Worm (Caenorhabditis elegans) whole organism, mixed stage, embryonic: ENCODE results near the gene F59C12.4.

Source experiments
- M03D4.4 ChIP-seq: sonication (generic microtip); optimal IDR thresholded peaks from 2 replicates; lab custom pipeline; 2017; ENCODE audit warnings: mild to moderate bottlenecking, missing genetic modification characterization, missing compliant biosample characterization
- bed-3 ChIP-seq: fragments of 200-800 bp; sonication (Bioruptor generic); optimal IDR thresholded peaks from 3 replicates; lab custom pipeline; 2018; ENCODE audit warnings: mild to moderate bottlenecking, missing genetic modification characterization, moderate library complexity, missing compliant biosample characterization
- blmp-1 ChIP-seq: fragments of 150-350 bp; optimal IDR thresholded peaks from 2 replicates; lab custom pipeline; 2014; ENCODE audit warnings: missing biosample characterization, missing genetic modification characterization
- ceh-39 ChIP-seq: fragments of 150-350 bp; optimal IDR thresholded peaks from 2 replicates; lab custom pipeline; 2014; ENCODE audit warnings: missing biosample characterization, missing genetic modification characterization
- ceh-43 ChIP-seq: fragments of 200-800 bp; sonication (Bioruptor generic); optimal IDR thresholded peaks from 2 replicates; lab custom pipeline; 2018; ENCODE audit warnings: mild to moderate bottlenecking, missing genetic modification characterization, moderate library complexity, missing compliant biosample characterization
- ceh-83 ChIP-seq: fragments of 200-800 bp; sonication (Bioruptor generic); optimal IDR thresholded peaks from 2 replicates; lab custom pipeline; 2018; ENCODE audit warnings: mild to moderate bottlenecking, missing genetic modification characterization, missing compliant biosample characterization
- ces-1 ChIP-seq: fragments of 150-350 bp; optimal IDR thresholded peaks from 2 replicates; lab custom pipeline; 2014; ENCODE audit warnings: missing biosample characterization, missing genetic modification reagents, missing genetic modification characterization
- cnd-1 ChIP-seq: fragments of 200-800 bp; sonication (Bioruptor generic); optimal IDR thresholded peaks from 2 replicates; lab custom pipeline; 2018; ENCODE audit warnings: mild to moderate bottlenecking, missing genetic modification characterization, missing compliant biosample characterization
- drap-1 ChIP-seq: fragments of 200-800 bp; sonication (Bioruptor generic); optimal IDR thresholded peaks from 3 replicates; lab custom pipeline; 2018; ENCODE audit warnings: mild to moderate bottlenecking, missing genetic modification characterization, missing compliant biosample characterization
- elt-1 ChIP-seq: sonication (generic microtip); optimal IDR thresholded peaks from 2 replicates; lab custom pipeline; 2017; ENCODE audit warnings: missing genetic modification characterization, mild to moderate bottlenecking, missing compliant biosample characterization, antibody characterized with exemption, moderate library complexity, borderline replicate concordance; ENCODE audit not compliant: insufficient read depth
- elt-3 ChIP-seq: fragments of 150-350 bp; optimal IDR thresholded peaks from 2 replicates; lab custom pipeline; 2014; ENCODE audit warnings: missing biosample characterization, missing genetic modification characterization
- flh-1 ChIP-seq: fragments of 200-800 bp; sonication (Bioruptor generic); optimal IDR thresholded peaks from 2 replicates; lab custom pipeline; 2018; ENCODE audit warnings: mild to moderate bottlenecking, missing genetic modification characterization, moderate library complexity, missing compliant biosample characterization
- ham-2 ChIP-seq: fragments of 200-800 bp; sonication (Bioruptor generic); optimal IDR thresholded peaks from 2 replicates; lab custom pipeline; 2018; ENCODE audit warnings: mild to moderate bottlenecking, missing genetic modification characterization, missing compliant biosample characterization
- hlh-1 ChIP-seq: fragments of 150-350 bp; optimal IDR thresholded peaks from 2 replicates; lab custom pipeline; 2014; ENCODE audit warnings: missing biosample characterization, missing genetic modification reagents, missing genetic modification characterization
- lin-13 ChIP-seq: fragments of 150-350 bp; optimal IDR thresholded peaks from 2 replicates; lab custom pipeline; 2014; ENCODE audit warnings: missing biosample characterization, missing genetic modification characterization
- lin-32 ChIP-seq: fragments of 200-800 bp; sonication (Bioruptor generic); optimal IDR thresholded peaks from 2 replicates; lab custom pipeline; 2018; ENCODE audit warnings: mild to moderate bottlenecking, missing genetic modification characterization, missing compliant biosample characterization
- lsy-2 ChIP-seq: fragments of 150-350 bp; optimal IDR thresholded peaks from 2 replicates; lab custom pipeline; 2014; ENCODE audit warnings: missing biosample characterization, missing genetic modification characterization
- mab-5 ChIP-seq: fragments of 150-350 bp; optimal IDR thresholded peaks from 2 replicates; lab custom pipeline; 2014; ENCODE audit warnings: missing biosample characterization, missing genetic modification characterization
- mep-1 ChIP-seq: fragments of 150-350 bp; optimal IDR thresholded peaks from 2 replicates; lab custom pipeline; 2017; ENCODE audit warnings: missing biosample characterization, missing genetic modification reagents, missing genetic modification characterization, inconsistent platforms
- mls-2 ChIP-seq: sonication (generic microtip); optimal IDR thresholded peaks from 2 replicates; lab custom pipeline; 2016; ENCODE audit warnings: mild to moderate bottlenecking, missing genetic modification characterization, moderate library complexity, missing compliant biosample characterization
- nhr-12 ChIP-seq: fragments of 150-350 bp; optimal IDR thresholded peaks from 2 replicates; lab custom pipeline; 2014; ENCODE audit warnings: missing biosample characterization, missing genetic modification characterization
- nhr-2 ChIP-seq: fragments of 150-350 bp; optimal IDR thresholded peaks from 2 replicates; lab custom pipeline; 2014; ENCODE audit warnings: missing biosample characterization, missing genetic modification characterization
- nhr-237 ChIP-seq: fragments of 150-350 bp; optimal IDR thresholded peaks from 2 replicates; lab custom pipeline; 2014; ENCODE audit warnings: missing biosample characterization, missing genetic modification characterization
- nhr-28 ChIP-seq: fragments of 150-350 bp; optimal IDR thresholded peaks from 2 replicates; lab custom pipeline; 2014; ENCODE audit warnings: missing biosample characterization, missing genetic modification characterization
- nhr-76 ChIP-seq: sonication (generic microtip); optimal IDR thresholded peaks from 2 replicates; lab custom pipeline; 2017; ENCODE audit warnings: missing biosample characterization, missing genetic modification characterization
- pha-4 ChIP-seq: fragments of 150-350 bp; optimal IDR thresholded peaks from 2 replicates; lab custom pipeline; 2018; ENCODE audit warnings: missing biosample characterization, missing genetic modification reagents, missing genetic modification characterization
- sem-2 ChIP-seq: fragments of 200-800 bp; sonication (Bioruptor generic); optimal IDR thresholded peaks from 2 replicates; lab custom pipeline; 2018; ENCODE audit warnings: mild to moderate bottlenecking, missing genetic modification characterization, missing compliant biosample characterization
- snpc-4 ChIP-seq: fragments of 150-350 bp; optimal IDR thresholded peaks from 2 replicates; lab custom pipeline; 2014; ENCODE audit warnings: missing biosample characterization, missing genetic modification characterization
- sptf-1 ChIP-seq: sonication (generic microtip); optimal IDR thresholded peaks from 2 replicates; lab custom pipeline; 2017; ENCODE audit warnings: mild to moderate bottlenecking, missing genetic modification characterization, moderate library complexity, missing compliant biosample characterization
- tbx-8 ChIP-seq: fragments of 200-800 bp; sonication (Bioruptor generic); optimal IDR thresholded peaks from 2 replicates; lab custom pipeline; 2018; ENCODE audit warnings: mild to moderate bottlenecking, missing genetic modification characterization, moderate library complexity, missing compliant biosample characterization
- unc-120 ChIP-seq: sonication (generic microtip); optimal IDR thresholded peaks from 2 replicates; lab custom pipeline; 2017; ENCODE audit warnings: missing genetic modification characterization, missing compliant biosample characterization; ENCODE audit not compliant: poor library complexity, severe bottlenecking
- unc-39 ChIP-seq: fragments of 150-350 bp; optimal IDR thresholded peaks from 2 replicates; lab custom pipeline; 2014; ENCODE audit warnings: missing biosample characterization, missing genetic modification characterization
- unc-62 ChIP-seq: fragments of 150-350 bp; optimal IDR thresholded peaks from 2 replicates; lab custom pipeline; 2014; ENCODE audit warnings: missing biosample characterization, missing genetic modification reagents, missing genetic modification characterization
- zip-8 ChIP-seq: fragments of 150-350 bp; optimal IDR thresholded peaks from 2 replicates; lab custom pipeline; 2014; ENCODE audit warnings: missing biosample characterization, missing genetic modification characterization
- ztf-11 ChIP-seq: fragments of 150-350 bp; optimal IDR thresholded peaks from 2 replicates; lab custom pipeline; 2014; ENCODE audit warnings: missing biosample characterization, missing genetic modification characterization

Gene F59C12.4

DNA sequence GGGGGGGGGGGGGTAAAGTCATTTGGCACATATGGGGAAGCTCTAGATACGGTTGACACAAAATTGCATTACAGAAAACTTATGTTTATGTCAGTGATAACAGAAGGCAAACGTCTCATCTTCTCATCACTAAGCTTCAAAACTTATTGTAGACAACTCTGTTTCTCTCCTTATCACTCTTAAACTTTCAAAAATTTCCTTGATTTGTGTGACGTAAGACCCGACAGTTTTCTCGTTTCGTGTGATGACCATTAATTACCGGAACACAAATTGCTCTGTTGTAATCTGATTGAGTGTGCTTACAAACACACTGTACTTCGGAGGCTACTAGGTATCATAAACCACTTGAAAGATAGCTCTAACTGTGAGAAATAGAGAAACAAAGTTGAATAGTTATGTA, 42.5 kb upstream of the F59C12.4 start:
- TF ChIP-seq cnd-1 (tag; lab: Kevin White, UChicago): no peak
- TF ChIP-seq zip-8: no peak
- TF ChIP-seq ham-2: no peak
- TF ChIP-seq unc-120 (tag; lab: Kevin White, UChicago): no peak
- no peak for TF ChIP-seq ces-1 (GFP tag; lab: Kevin White, UChicago)
- TF ChIP-seq unc-39: no peak
- TF ChIP-seq bed-3: no peak
- TF ChIP-seq, all 35 proteins: peak for 0

DNA sequence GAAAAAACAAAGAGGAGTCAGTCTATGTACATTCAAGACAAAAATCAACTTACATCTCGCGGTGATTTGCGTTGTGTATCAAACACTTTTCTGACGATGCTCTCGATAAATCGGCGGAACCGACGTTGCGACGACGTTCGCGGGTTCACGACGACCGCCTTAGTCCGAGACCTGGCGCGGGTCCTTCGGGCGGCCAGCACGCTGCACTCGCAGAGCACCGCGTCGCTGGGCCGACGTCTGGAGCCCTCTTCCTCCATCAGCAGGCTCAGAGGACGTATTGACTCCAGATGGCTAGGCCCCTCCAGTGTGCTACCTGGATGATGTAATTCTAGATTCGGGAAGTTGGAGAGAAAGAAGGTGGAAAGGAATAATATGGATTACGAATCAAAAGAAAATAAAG, 40.8 kb upstream of the F59C12.4 start:
- TF ChIP-seq ztf-11 (tag; lab: Kevin White, UChicago): no peak
- no peak for TF ChIP-seq tbx-8 (GFP tag; lab: Kevin White, UChicago)
- no peak for TF ChIP-seq nhr-28
- no peak for TF ChIP-seq mls-2 (tag; lab: Kevin White, UChicago)
- no peak for TF ChIP-seq mep-1 (tag; lab: Kevin White, UChicago)
- TF ChIP-seq lin-32 (GFP tag; lab: Kevin White, UChicago): no peak
- TF ChIP-seq unc-39: no peak
- no peak for TF ChIP-seq mab-5
- no peak for TF ChIP-seq elt-1 (tag; lab: Kevin White, UChicago)
- no peak for TF ChIP-seq unc-120 (tag; lab: Kevin White, UChicago)
- TF ChIP-seq unc-62 (GFP tag; lab: Kevin White, UChicago): no peak
- TF ChIP-seq M03D4.4 (tag; lab: Kevin White, UChicago): no peak
- no peak for TF ChIP-seq zip-8
- TF ChIP-seq ceh-43: no peak
- no peak for TF ChIP-seq nhr-2 (tag; lab: Kevin White, UChicago)
- no peak for TF ChIP-seq lsy-2 (tag; lab: Kevin White, UChicago)
- no peak for TF ChIP-seq nhr-76 (tag; lab: Kevin White, UChicago)
- TF ChIP-seq blmp-1: no peak
- no peak for TF ChIP-seq hlh-1 (tag; lab: Kevin White, UChicago)
- no peak for TF ChIP-seq cnd-1 (tag; lab: Kevin White, UChicago)
- TF ChIP-seq, all 35 proteins: peak for 0

DNA sequence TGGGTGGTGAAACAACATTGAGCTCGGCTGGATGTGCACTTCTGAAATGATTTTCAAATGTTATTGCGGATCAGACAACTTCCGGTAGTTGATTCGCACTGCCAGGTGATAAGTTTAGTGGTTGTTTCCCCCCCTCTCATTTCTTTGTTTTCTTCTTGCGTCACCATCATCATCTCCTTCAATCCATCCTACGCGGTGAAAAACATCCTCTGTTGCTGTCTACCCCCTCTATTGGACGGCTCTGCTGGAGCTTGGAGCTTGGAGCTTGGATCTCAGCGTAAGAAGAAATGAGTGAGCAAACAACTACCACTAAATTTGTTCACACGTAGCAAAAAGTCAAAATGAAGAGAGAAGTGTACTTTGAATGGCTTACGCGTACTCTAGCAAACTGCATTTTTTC, 39.3 kb upstream of the F59C12.4 start:
- no peak for TF ChIP-seq ceh-43
- TF ChIP-seq nhr-76 (tag; lab: Kevin White, UChicago): no peak
- TF ChIP-seq ztf-11 (tag; lab: Kevin White, UChicago): no peak
- TF ChIP-seq unc-120 (tag; lab: Kevin White, UChicago): no peak
- no peak for TF ChIP-seq sptf-1 (tag; lab: Kevin White, UChicago)
- TF ChIP-seq elt-3 (tag; lab: Kevin White, UChicago): no peak
- TF ChIP-seq zip-8: no peak
- TF ChIP-seq bed-3: no peak
- TF ChIP-seq ces-1 (GFP tag; lab: Kevin White, UChicago): no peak
- no peak for TF ChIP-seq hlh-1 (tag; lab: Kevin White, UChicago)
- TF ChIP-seq blmp-1: no peak
- no peak for TF ChIP-seq mep-1 (tag; lab: Kevin White, UChicago)
- TF ChIP-seq sem-2: no peak

DNA sequence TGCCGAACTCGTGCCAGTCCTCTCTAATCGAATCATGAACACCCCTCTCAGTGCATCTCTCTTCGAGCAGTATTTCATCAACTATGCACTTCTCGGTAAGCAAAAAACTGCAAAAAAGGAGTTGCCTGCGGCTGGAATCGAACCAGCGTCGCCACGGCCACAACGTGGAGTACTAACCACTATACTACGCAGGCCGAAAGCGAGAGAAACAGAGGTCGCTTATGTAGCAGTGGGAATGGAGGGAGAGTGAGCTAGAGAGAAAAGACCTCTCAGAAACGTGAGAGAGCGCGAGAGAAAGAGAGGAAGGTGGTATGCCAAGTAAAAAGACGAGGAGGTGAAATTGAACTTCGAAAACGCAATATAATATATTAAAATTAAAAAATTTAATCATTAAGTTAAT, 32.3 kb upstream of the F59C12.4 start:
- TF ChIP-seq hlh-1 (tag; lab: Kevin White, UChicago) (peak; percentile 82), ces-1 (GFP tag; lab: Kevin White, UChicago) (peak; percentile 66), ceh-43 (peak; percentile 91), lin-13 (tag; lab: Kevin White, UChicago) (peak; percentile 82), nhr-76 (tag; lab: Kevin White, UChicago) (peak; percentile 31), elt-3 (tag; lab: Kevin White, UChicago) (peak; percentile 67), elt-1 (tag; lab: Kevin White, UChicago) (no peak), ham-2 (peak; percentile 92), sem-2 (peak; percentile 92), sptf-1 (tag; lab: Kevin White, UChicago) (peak; percentile 97), nhr-2 (tag; lab: Kevin White, UChicago) (peak; percentile 43), zip-8 (no peak), pha-4 (peak; percentile 77), blmp-1 (peak; percentile 39), unc-39 (peak; percentile 72), nhr-12 (tag; lab: Kevin White, UChicago) (peak; percentile 85), nhr-237 (tag; lab: Kevin White, UChicago) (peak; percentile 71), M03D4.4 (tag; lab: Kevin White, UChicago) (peak; percentile 96), mep-1 (tag; lab: Kevin White, UChicago) (peak; percentile 94), lsy-2 (tag; lab: Kevin White, UChicago) (peak; percentile 47), ztf-11 (tag; lab: Kevin White, UChicago) (peak; percentile 40), lin-32 (GFP tag; lab: Kevin White, UChicago) (peak; percentile 92), snpc-4 (no peak), drap-1 (GFP tag; lab: Kevin White, UChicago) (peak; percentile 96), unc-62 (GFP tag; lab: Kevin White, UChicago) (peak; percentile 57), flh-1 (peak; percentile 87), ceh-83 (GFP tag; lab: Kevin White, UChicago) (peak; percentile 96), ceh-39 (tag; lab: Kevin White, UChicago) (peak; percentile 61), mls-2 (tag; lab: Kevin White, UChicago) (peak; percentile 96), cnd-1 (tag; lab: Kevin White, UChicago) (peak; percentile 97), bed-3 (peak; percentile 86), mab-5 (no peak), nhr-28 (peak; percentile 71), unc-120 (tag; lab: Kevin White, UChicago) (peak; percentile 97), tbx-8 (GFP tag; lab: Kevin White, UChicago) (peak; percentile 87)
